Fruit fly (Drosophila melanogaster) whole organism, embryonic: ENCODE measurements around the gene Orco.

Source experiments
- Atf3 ChIP-seq: fragments of 200-800 bp; sonication (Bioruptor generic); optimal IDR thresholded peaks from 3 replicates; lab custom pipeline; 2016; ENCODE audit warnings: missing biosample characterization, missing genetic modification characterization
- Bgb ChIP-seq: fragments of 200-800 bp; sonication (Bioruptor generic); IDR thresholded peaks from 2 replicates; pipeline ENCODE4 v1.3.6; 2022; ENCODE audit warnings: missing biosample characterization, missing genetic modification characterization; ENCODE audit not compliant: partially characterized antibody
- CG10431 ChIP-seq: fragments of 200-800 bp; sonication (Bioruptor generic); optimal IDR thresholded peaks from 3 replicates; lab custom pipeline; 2018; ENCODE audit warnings: missing biosample characterization, mild to moderate bottlenecking, missing genetic modification characterization
- CG11085 ChIP-seq: fragments of 200-800 bp; sonication (Bioruptor generic); IDR thresholded peaks from 2 replicates; pipeline ENCODE4 v1.3.6; 2022; ENCODE audit warnings: missing biosample characterization, missing genetic modification characterization
- CG12219 ChIP-seq: fragments of 200-800 bp; sonication (Bioruptor generic); optimal IDR thresholded peaks from 3 replicates; lab custom pipeline; 2018; ENCODE audit warnings: missing biosample characterization, mild to moderate bottlenecking, missing genetic modification characterization
- CG12236 ChIP-seq: fragments of 200-800 bp; sonication (Bioruptor generic); optimal IDR thresholded peaks from 2 replicates; lab custom pipeline; 2016; ENCODE audit warnings: missing biosample characterization, missing genetic modification characterization
- CG12659 ChIP-seq: fragments of 200-800 bp; sonication (Bioruptor generic); optimal IDR thresholded peaks from 3 replicates; lab custom pipeline; 2017; ENCODE audit warnings: mild to moderate bottlenecking, missing biosample characterization, missing genetic modification reagents, missing genetic modification characterization
- CG12769 ChIP-seq: fragments of 200-800 bp; sonication (Bioruptor generic); optimal IDR thresholded peaks from 2 replicates; lab custom pipeline; 2019; ENCODE audit warnings: missing biosample characterization, mild to moderate bottlenecking, missing genetic modification characterization, moderate library complexity
- CG13287 ChIP-seq: fragments of 200-800 bp; sonication (Bioruptor generic); IDR thresholded peaks from 2 replicates; pipeline ENCODE4 v1.3.6; 2022; ENCODE audit warnings: missing biosample characterization, missing genetic modification characterization; ENCODE audit not compliant: partially characterized antibody
- CG13894 ChIP-seq: fragments of 200-800 bp; sonication (Bioruptor generic); optimal IDR thresholded peaks from 3 replicates; lab custom pipeline; 2018; ENCODE audit warnings: missing biosample characterization, mild to moderate bottlenecking, missing genetic modification characterization, moderate library complexity
- CG1602 ChIP-seq: fragments of 200-800 bp; sonication (Bioruptor generic); optimal IDR thresholded peaks from 3 replicates; lab custom pipeline; 2016; ENCODE audit warnings: missing biosample characterization, missing genetic modification characterization
- CG17612 ChIP-seq: fragments of 200-800 bp; sonication (Bioruptor generic); IDR thresholded peaks from 2 replicates; pipeline ENCODE4 v1.3.6; 2022; ENCODE audit warnings: missing biosample characterization, missing genetic modification characterization
- CG3065 ChIP-seq: fragments of 200-800 bp; sonication (Bioruptor generic); optimal IDR thresholded peaks from 2 replicates; lab custom pipeline; 2016; ENCODE audit warnings: missing biosample characterization, missing genetic modification characterization
- CG4617 ChIP-seq: fragments of 200-800 bp; sonication (Bioruptor generic); optimal IDR thresholded peaks from 3 replicates; lab custom pipeline; 2016; ENCODE audit warnings: missing biosample characterization, missing genetic modification characterization, borderline replicate concordance
- CG6765 ChIP-seq: fragments of 200-800 bp; sonication (Bioruptor generic); optimal IDR thresholded peaks from 3 replicates; lab custom pipeline; 2017; ENCODE audit warnings: missing biosample characterization, mild to moderate bottlenecking, missing genetic modification characterization
- CG7987 ChIP-seq: fragments of 200-800 bp; sonication (Bioruptor generic); optimal IDR thresholded peaks from 2 replicates; lab custom pipeline; 2018; ENCODE audit warnings: missing biosample characterization, mild to moderate bottlenecking, missing genetic modification characterization, moderate library complexity
- CG8089 ChIP-seq: fragments of 200-800 bp; sonication (Bioruptor generic); optimal IDR thresholded peaks from 3 replicates; lab custom pipeline; 2016; ENCODE audit warnings: missing biosample characterization, missing genetic modification characterization
- CoRest ChIP-seq: fragments of 200-800 bp; sonication (Bioruptor generic); optimal IDR thresholded peaks from 3 replicates; lab custom pipeline; 2018; ENCODE audit warnings: missing biosample characterization, mild to moderate bottlenecking, missing genetic modification characterization, moderate library complexity
- HHEX ChIP-seq: fragments of 200-800 bp; sonication (Bioruptor generic); optimal IDR thresholded peaks from 3 replicates; lab custom pipeline; 2017; ENCODE audit warnings: missing biosample characterization, mild to moderate bottlenecking, missing genetic modification characterization, missing genetic modification reagents
- Hmr ChIP-seq: fragments of 200-800 bp; sonication (Bioruptor generic); optimal IDR thresholded peaks from 3 replicates; lab custom pipeline; 2017; ENCODE audit warnings: mild to moderate bottlenecking, missing biosample characterization, missing genetic modification reagents, missing genetic modification characterization
- Hmx ChIP-seq: fragments of 200-800 bp; sonication (Bioruptor generic); optimal IDR thresholded peaks from 2 replicates; lab custom pipeline; 2016; ENCODE audit warnings: missing biosample characterization, missing genetic modification characterization
- Med ChIP-seq: fragments of 200-800 bp; sonication (Bioruptor generic); peaks from one replicate; lab custom pipeline; 2016; ENCODE audit warnings: missing biosample characterization, missing genetic modification characterization, mild to moderate bottlenecking, inconsistent platforms, moderate library complexity
- Myb ChIP-seq: fragments of 200-800 bp; sonication (Bioruptor generic); optimal IDR thresholded peaks from 2 replicates; lab custom pipeline; 2016; ENCODE audit warnings: missing biosample characterization, missing genetic modification characterization
- Sry-β ChIP-seq: fragments of 200-800 bp; sonication (Bioruptor generic); optimal IDR thresholded peaks from 2 replicates; lab custom pipeline; 2018; ENCODE audit warnings: missing biosample characterization, mild to moderate bottlenecking, missing genetic modification characterization, moderate library complexity
- Sry-δ ChIP-seq: fragments of 200-800 bp; sonication (Bioruptor generic); optimal IDR thresholded peaks from 2 replicates; lab custom pipeline; 2016; ENCODE audit warnings: missing biosample characterization, missing genetic modification characterization
- amos ChIP-seq: fragments of 200-800 bp; sonication (Bioruptor generic); IDR thresholded peaks from 2 replicates; pipeline ENCODE4 v1.3.6; 2022; ENCODE audit warnings: missing biosample characterization, missing genetic modification characterization; ENCODE audit not compliant: partially characterized antibody
- ap ChIP-seq: fragments of 200-800 bp; sonication (Bioruptor generic); IDR thresholded peaks from 2 replicates; pipeline ENCODE4 v1.3.6; 2022; ENCODE audit warnings: missing biosample characterization, missing genetic modification characterization
- ash1 ChIP-seq: fragments of 200-800 bp; sonication (Bioruptor generic); optimal IDR thresholded peaks from 2 replicates; lab custom pipeline; 2018; ENCODE audit warnings: missing biosample characterization, mild to moderate bottlenecking, missing genetic modification characterization
- cad ChIP-seq: fragments of >200 bp; optimal IDR thresholded peaks from 2 replicates; lab custom pipeline; 2017; ENCODE audit warnings: missing biosample characterization, missing genetic modification characterization
- chinmo ChIP-seq: fragments of 200-800 bp; sonication (Bioruptor generic); IDR thresholded peaks from 4 replicates; pipeline ENCODE4 v1.3.6; 2022; ENCODE audit warnings: missing biosample characterization, missing genetic modification characterization; ENCODE audit not compliant: partially characterized antibody
- dan ChIP-seq: fragments of 200-800 bp; sonication (Bioruptor generic); IDR thresholded peaks from 2 replicates; pipeline ENCODE4 v1.3.6; 2022; ENCODE audit warnings: missing biosample characterization, missing genetic modification characterization
- dmrt99B ChIP-seq: fragments of 200-800 bp; sonication (Bioruptor generic); optimal IDR thresholded peaks from 2 replicates; lab custom pipeline; 2018; ENCODE audit warnings: missing biosample characterization, mild to moderate bottlenecking, missing genetic modification characterization, moderate library complexity
- emc ChIP-seq: fragments of 200-800 bp; sonication (Bioruptor generic); optimal IDR thresholded peaks from 2 replicates; lab custom pipeline; 2016; ENCODE audit warnings: missing biosample characterization, missing genetic modification characterization
- gsb-n ChIP-seq: fragments of 200-800 bp; sonication (Bioruptor generic); optimal IDR thresholded peaks from 3 replicates; lab custom pipeline; 2018; ENCODE audit warnings: missing biosample characterization, mild to moderate bottlenecking, missing genetic modification characterization
- ham ChIP-seq: fragments of 200-800 bp; sonication (Bioruptor generic); IDR thresholded peaks from 2 replicates; pipeline ENCODE4 v1.3.6; 2022; ENCODE audit warnings: missing biosample characterization, missing genetic modification characterization
- her ChIP-seq: fragments of 200-800 bp; sonication (Bioruptor generic); optimal IDR thresholded peaks from 2 replicates; lab custom pipeline; 2016; ENCODE audit warnings: missing biosample characterization, missing genetic modification characterization
- jing ChIP-seq: fragments of 200-800 bp; sonication (Bioruptor generic); optimal IDR thresholded peaks from 2 replicates; lab custom pipeline; 2018; ENCODE audit warnings: missing biosample characterization, mild to moderate bottlenecking, missing genetic modification characterization
- knrl ChIP-seq: fragments of 200-800 bp; sonication (Bioruptor generic); IDR thresholded peaks from 3 replicates; pipeline ENCODE4 v1.3.6; 2022; ENCODE audit warnings: missing biosample characterization, missing genetic modification characterization; ENCODE audit not compliant: partially characterized antibody
- lab ChIP-seq: fragments of 200-800 bp; sonication (Bioruptor generic); optimal IDR thresholded peaks from 3 replicates; lab custom pipeline; 2017; ENCODE audit warnings: missing biosample characterization, missing genetic modification characterization, mild to moderate bottlenecking, moderate library complexity, missing genetic modification reagents
- lmd ChIP-seq: fragments of 200-800 bp; sonication (Bioruptor generic); IDR thresholded peaks from 2 replicates; pipeline ENCODE4 v1.3.6; 2022; ENCODE audit warnings: missing biosample characterization, missing genetic modification characterization
- nerfin-1 ChIP-seq: fragments of 200-800 bp; sonication (Bioruptor generic); optimal IDR thresholded peaks from 3 replicates; lab custom pipeline; 2019; ENCODE audit warnings: missing biosample characterization, mild to moderate bottlenecking, missing genetic modification characterization, moderate library complexity
- pros ChIP-seq: fragments of 200-800 bp; sonication (Bioruptor generic); optimal IDR thresholded peaks from 3 replicates; lab custom pipeline; 2019; ENCODE audit warnings: missing biosample characterization, mild to moderate bottlenecking, missing genetic modification characterization, moderate library complexity
- row ChIP-seq: fragments of 200-800 bp; sonication (Bioruptor generic); IDR thresholded peaks from 3 replicates; pipeline ENCODE4 v1.3.6; 2022; ENCODE audit warnings: missing biosample characterization, missing genetic modification characterization
- sim ChIP-seq: fragments of 200-800 bp; sonication (Bioruptor generic); IDR thresholded peaks from 2 replicates; pipeline ENCODE4 v1.3.6; 2022; ENCODE audit warnings: missing biosample characterization, missing genetic modification characterization
- sisA ChIP-seq: fragments of 200-800 bp; sonication (Bioruptor generic); IDR thresholded peaks from 2 replicates; pipeline ENCODE4 v1.3.6; 2022; ENCODE audit warnings: missing biosample characterization, missing genetic modification characterization
- stc ChIP-seq: fragments of 200-800 bp; sonication (Bioruptor generic); IDR thresholded peaks from 2 replicates; pipeline ENCODE4 v1.3.6; 2022; ENCODE audit warnings: missing biosample characterization, missing genetic modification characterization
- sug ChIP-seq: fragments of 200-800 bp; optimal IDR thresholded peaks from 2 replicates; lab custom pipeline; 2019; ENCODE audit warnings: missing biosample characterization, mild to moderate bottlenecking, missing genetic modification characterization, moderate library complexity
- vfl ChIP-seq: fragments of 200-800 bp; sonication (Bioruptor generic); optimal IDR thresholded peaks from 2 replicates; lab custom pipeline; 2016; ENCODE audit warnings: missing biosample characterization, missing genetic modification characterization
- vnd ChIP-seq: fragments of 200-800 bp; sonication (Bioruptor generic); IDR thresholded peaks from 3 replicates; pipeline ENCODE4 v1.3.6; 2022; ENCODE audit warnings: missing biosample characterization, missing genetic modification characterization; ENCODE audit not compliant: partially characterized antibody

Gene Orco

dm6 chr3R:5368170-5368781, 43.9 kb downstream of the Orco start, which contains the start of gene Cerk (continued):
- TF ChIP-seq her (GFP tag; lab: Kevin White, UChicago) (peak; percentile 51), Sry-β (GFP tag; lab: Kevin White, UChicago) (peak; percentile 56), dan (GFP tag; lab: Robert Waterston, UW) (no peak), CG13287 (peak; percentile 76), vnd (no peak), stc (GFP tag; lab: Robert Waterston, UW) (no peak), HHEX (GFP tag; lab: Kevin White, UChicago) (no peak), row (GFP tag; lab: Robert Waterston, UW) (peak; percentile 87), CG12659 (GFP tag; lab: Kevin White, UChicago) (peak; percentile 64), CG12769 (tag; lab: Kevin White, UChicago) (peak; percentile 54), CG13894 (peak; percentile 48), Hmr (GFP tag; lab: Kevin White, UChicago) (peak; percentile 38), ash1 (GFP tag; lab: Kevin White, UChicago) (no peak), CG8089 (GFP tag; lab: Kevin White, UChicago) (no peak), pros (no peak), Sry-δ (GFP tag; lab: Kevin White, UChicago) (peak; percentile 66), CG10431 (GFP tag; lab: Kevin White, UChicago) (peak; percentile 25), sisA (GFP tag; lab: Robert Waterston, UW) (peak; percentile 17; the same call in 1 of the 2 replicates), ham (GFP tag; lab: Robert Waterston, UW) (no peak), Atf3 (GFP tag; lab: Kevin White, UChicago) (no peak), dmrt99B (tag; lab: Kevin White, UChicago) (no peak), CoRest (tag; lab: Kevin White, UChicago) (peak; percentile 62), lab (GFP tag; lab: Kevin White, UChicago) (peak; percentile 46), CG1602 (GFP tag; lab: Kevin White, UChicago) (no peak), CG7987 (GFP tag; lab: Kevin White, UChicago) (peak; percentile 55), CG3065 (GFP tag; lab: Kevin White, UChicago) (no peak), Hmx (GFP tag; lab: Kevin White, UChicago) (no peak), emc (GFP tag; lab: Kevin White, UChicago) (no peak), sim (GFP tag; lab: Robert Waterston, UW) (no peak), CG6765 (no peak), cad (GFP tag; lab: Kevin White, UChicago) (no peak), Med (peak; percentile 93), amos (GFP tag; lab: Robert Waterston, UW) (peak; percentile 69; the same call in 1 of the 2 replicates), lmd (GFP tag; lab: Robert Waterston, UW) (peak; percentile 48; the same call in 1 of the 2 replicates), ap (no peak), sug (tag; lab: Kevin White, UChicago) (peak; percentile 32), gsb-n (no peak), CG12219 (GFP tag; lab: Kevin White, UChicago) (no peak), vfl (GFP tag; lab: Kevin White, UChicago) (no peak), Myb (GFP tag; lab: Kevin White, UChicago) (peak; percentile 95), jing (GFP tag; lab: Kevin White, UChicago) (no peak), CG17612 (no peak), CG4617 (GFP tag; lab: Kevin White, UChicago) (peak; percentile 45), knrl (peak; percentile 65; the same call in 2 of the 3 replicates), Bgb (GFP tag; lab: Robert Waterston, UW) (peak; percentile 68), CG11085 (peak; percentile 47; the same call in 1 of the 2 replicates), nerfin-1 (no peak), CG12236 (GFP tag; lab: Kevin White, UChicago) (no peak), chinmo (GFP tag; lab: Robert Waterston, UW) (peak; percentile 89)
